Worm (Caenorhabditis elegans): Measurements from ENCODE around the gene K01B6.3.

The K01B6.3 gene

ce11 chrIII:9309840-9310239 is 9.8 kb downstream of the K01B6.3 start:
- TF ChIP-seq mbf-1 (tag; optimal IDR thresholded peaks at IDR 0.05) (no peak), mdl-1 (tag; optimal IDR thresholded peaks at IDR 0.05) (no peak), F13H6.1 (tag; optimal IDR thresholded peaks at IDR 0.05) (no peak), dmd-4 (tag; optimal IDR thresholded peaks at IDR 0.05) (peak; percentile 51), R02D3.7 (tag; optimal IDR thresholded peaks at IDR 0.05) (no peak), elt-1 (tag; optimal IDR thresholded peaks at IDR 0.05) (no peak), C34F6.9 (tag; optimal IDR thresholded peaks at IDR 0.05) (no peak), nhr-10 (tag; optimal IDR thresholded peaks at IDR 0.05) (no peak), unc-55 (GFP tag; optimal IDR thresholded peaks at IDR 0.05) (no peak), unc-62 (GFP tag; optimal IDR thresholded peaks at IDR 0.05) (no peak), nhr-12 (tag; optimal IDR thresholded peaks at IDR 0.05) (no peak), ceh-16 (tag; optimal IDR thresholded peaks at IDR 0.05) (no peak), blmp-1 (tag; optimal IDR thresholded peaks at IDR 0.05; ENCODE audit: insufficient read depth) (no peak), nhr-21 (tag; optimal IDR thresholded peaks at IDR 0.05) (peak; percentile 50), aly-2 (tag; optimal IDR thresholded peaks at IDR 0.05) (no peak), lsy-2 (tag; optimal IDR thresholded peaks at IDR 0.05) (peak in 1 of 2 experiments; percentile 1), nhr-23 (tag; optimal IDR thresholded peaks at IDR 0.05) (no peak), ztf-11 (tag; optimal IDR thresholded peaks at IDR 0.05) (no peak), nhr-237 (tag; optimal IDR thresholded peaks at IDR 0.05) (no peak), ztf-1 (GFP tag; conservative IDR thresholded peaks at IDR 0.05) (no peak), nhr-129 (tag; optimal IDR thresholded peaks at IDR 0.05) (no peak), elt-3 (tag; optimal IDR thresholded peaks at IDR 0.05) (no peak), gmeb-1 (tag; optimal IDR thresholded peaks at IDR 0.05) (no peak), lin-13 (GFP tag; optimal IDR thresholded peaks at IDR 0.05) (no peak)

ce11 chrIII:9314476-9314875 is 14.5 kb downstream of the K01B6.3 start, which contains the start of gene C40H1.8:
Gene C40H1.8 (plus strand): TSS chrIII:9314717.
- peak; percentile 34 for TF ChIP-seq fos-1 (tag; optimal IDR thresholded peaks at IDR 0.05)
- no peak for TF ChIP-seq ceh-82 (tag; optimal IDR thresholded peaks at IDR 0.05)

- TF ChIP-seq crh-2 (tag; optimal IDR thresholded peaks at IDR 0.05) (no peak), unc-55 (GFP tag; optimal IDR thresholded peaks at IDR 0.05) (no peak), aly-2 (tag; optimal IDR thresholded peaks at IDR 0.05) (no peak), skn-1 (tag; optimal IDR thresholded peaks at IDR 0.05) (no peak), ztf-4 (tag; optimal IDR thresholded peaks at IDR 0.05) (no peak), ztf-11 (tag; optimal IDR thresholded peaks at IDR 0.05) (no peak), sma-9 (GFP tag; optimal IDR thresholded peaks at IDR 0.05) (no peak), sma-9 (tag; optimal IDR thresholded peaks at IDR 0.05) (no peak), dmd-4 (tag; optimal IDR thresholded peaks at IDR 0.05) (no peak), nhr-25 (tag; optimal IDR thresholded peaks at IDR 0.05) (no peak), peb-1 (tag; optimal IDR thresholded peaks at IDR 0.05) (no peak), sem-4 (tag; optimal IDR thresholded peaks at IDR 0.05) (no peak), nhr-6 (tag; optimal IDR thresholded peaks at IDR 0.05) (no peak)
These were observed 15.2 kb downstream of the K01B6.3 start for ce11 chrIII:9315180-9315579.

- TF ChIP-seq unc-55 (GFP tag; optimal IDR thresholded peaks at IDR 0.05) (no peak), nhr-12 (tag; optimal IDR thresholded peaks at IDR 0.05) (no peak), dmd-4 (tag; optimal IDR thresholded peaks at IDR 0.05) (no peak)
These were observed 17.6 kb downstream of the K01B6.3 start for ce11 chrIII:9317601-9318000.

ce11 chrIII:9319641-9320040 is 19.6 kb downstream of the K01B6.3 start, which contains the start of gene C40H1.9:
Gene C40H1.9 (plus strand): TSS chrIII:9319941.
- TF ChIP-seq C34F6.9 (tag; optimal IDR thresholded peaks at IDR 0.05) (no peak), aly-2 (tag; optimal IDR thresholded peaks at IDR 0.05) (no peak), ceh-16 (tag; optimal IDR thresholded peaks at IDR 0.05) (no peak), nhr-12 (tag; optimal IDR thresholded peaks at IDR 0.05) (no peak), nhr-25 (tag; optimal IDR thresholded peaks at IDR 0.05) (no peak), nhr-10 (tag; optimal IDR thresholded peaks at IDR 0.05) (no peak), ama-1 (optimal IDR thresholded peaks at IDR 0.05) (no peak), nhr-23 (tag; optimal IDR thresholded peaks at IDR 0.05) (no peak), ztf-4 (tag; optimal IDR thresholded peaks at IDR 0.05) (no peak), snpc-4 (tag; optimal IDR thresholded peaks at IDR 0.05) (no peak), mbf-1 (tag; optimal IDR thresholded peaks at IDR 0.05) (no peak), elt-1 (tag; optimal IDR thresholded peaks at IDR 0.05) (no peak), sem-4 (tag; optimal IDR thresholded peaks at IDR 0.05) (no peak), skn-1 (tag; optimal IDR thresholded peaks at IDR 0.05) (no peak), dmd-4 (tag; optimal IDR thresholded peaks at IDR 0.05) (no peak), nhr-237 (tag; optimal IDR thresholded peaks at IDR 0.05) (no peak)
